Fruit fly (Drosophila melanogaster) whole organism, pupa: ENCODE measurements around the gene CG33223.

Experiments
- CG14655 ChIP-seq: fragments of 200-800 bp; sonication (Bioruptor generic); optimal IDR thresholded peaks from 3 replicates; lab custom pipeline; 2017; ENCODE audit warnings: mild to moderate bottlenecking, missing biosample characterization, missing genetic modification reagents, missing genetic modification characterization
- CG8301 ChIP-seq: fragments of 200-800 bp; sonication (Bioruptor generic); optimal IDR thresholded peaks from 2 replicates; lab custom pipeline; 2018; ENCODE audit warnings: missing biosample characterization, mild to moderate bottlenecking, missing genetic modification characterization

DNA sequence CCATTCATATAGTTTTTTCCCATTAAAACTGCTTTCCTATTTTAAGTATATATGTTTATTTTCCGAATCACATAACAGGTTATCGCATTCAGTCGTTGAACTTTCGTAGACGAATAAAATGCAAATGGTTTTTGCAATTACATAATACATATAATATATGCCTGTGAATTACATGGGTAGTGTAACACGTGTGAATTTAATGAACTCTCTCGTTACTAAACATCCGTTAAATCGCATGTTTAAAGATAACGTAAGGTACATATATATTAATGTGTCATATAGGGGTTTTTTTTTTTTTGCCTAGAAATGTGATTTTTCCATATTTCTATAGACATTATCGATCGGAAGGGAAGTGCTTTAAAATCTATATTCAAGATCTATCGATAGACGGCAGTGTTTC lies 14.1 kb downstream of the CG33223 start:
- TF ChIP-seq CG14655 (GFP tag; lab: Kevin White, UChicago) = no peak
- TF ChIP-seq CG8301 = no peak
